Fruit fly (Drosophila melanogaster) whole organism, prepupa: ENCODE results near the gene CG12025.

Experiments used
- CG10631 ChIP-seq: fragments of 200-800 bp; sonication (Bioruptor generic); optimal IDR thresholded peaks from 2 replicates; lab custom pipeline; 2016; ENCODE audit warnings: missing biosample characterization, missing genetic modification characterization
- CG11762 ChIP-seq: fragments of 200-800 bp; sonication (Bioruptor generic); optimal IDR thresholded peaks from 3 replicates; lab custom pipeline; 2016; ENCODE audit warnings: missing biosample characterization, missing genetic modification characterization; ENCODE audit not compliant: insufficient read depth
- CG11902 ChIP-seq: fragments of 200-800 bp; sonication (Bioruptor generic); optimal IDR thresholded peaks from 3 replicates; lab custom pipeline; 2016; ENCODE audit warnings: missing biosample characterization, missing genetic modification characterization
- CG15336 ChIP-seq: fragments of 200-800 bp; sonication (Bioruptor generic); IDR thresholded peaks from 2 replicates; pipeline ENCODE4 v1.3.6; 2022; ENCODE audit warnings: missing biosample characterization, missing genetic modification characterization
- CG1621 ChIP-seq: fragments of 200-800 bp; sonication (Bioruptor generic); optimal IDR thresholded peaks from 3 replicates; lab custom pipeline; 2018; ENCODE audit warnings: missing biosample characterization, mild to moderate bottlenecking, missing genetic modification characterization
- CG16779 ChIP-seq: fragments of 200-800 bp; sonication (Bioruptor generic); optimal IDR thresholded peaks from 3 replicates; lab custom pipeline; 2017; ENCODE audit warnings: missing biosample characterization, mild to moderate bottlenecking, missing genetic modification characterization
- CG3032 ChIP-seq: fragments of 200-800 bp; optimal IDR thresholded peaks from 2 replicates; lab custom pipeline; 2019; ENCODE audit warnings: missing biosample characterization, mild to moderate bottlenecking, missing genetic modification characterization, moderate library complexity
- CG31627 ChIP-seq: fragments of 200-800 bp; sonication (Bioruptor generic); optimal IDR thresholded peaks from 3 replicates; lab custom pipeline; 2016; ENCODE audit warnings: missing biosample characterization, missing genetic modification characterization
- CG32006 ChIP-seq: fragments of 200-800 bp; sonication (Bioruptor generic); optimal IDR thresholded peaks from 3 replicates; lab custom pipeline; 2017; ENCODE audit warnings: missing biosample characterization, mild to moderate bottlenecking, missing genetic modification characterization
- CG34406 ChIP-seq: fragments of 200-800 bp; sonication (Bioruptor generic); optimal IDR thresholded peaks from 3 replicates; lab custom pipeline; 2016; ENCODE audit warnings: missing biosample characterization, missing genetic modification characterization
- CG3919 ChIP-seq: fragments of 200-800 bp; sonication (Bioruptor generic); optimal IDR thresholded peaks from 3 replicates; lab custom pipeline; 2016; ENCODE audit warnings: missing biosample characterization, missing genetic modification characterization
- CG6276 ChIP-seq: fragments of 200-800 bp; sonication (Bioruptor generic); optimal IDR thresholded peaks from 2 replicates; lab custom pipeline; 2017; ENCODE audit warnings: missing biosample characterization, mild to moderate bottlenecking, missing genetic modification characterization
- CG6808 ChIP-seq: fragments of 200-800 bp; sonication (Bioruptor generic); optimal IDR thresholded peaks from 3 replicates; lab custom pipeline; 2017; ENCODE audit warnings: missing biosample characterization, missing genetic modification characterization, mild to moderate bottlenecking, moderate library complexity, missing genetic modification reagents
- CG6854 ChIP-seq: fragments of 200-800 bp; sonication (Bioruptor generic); optimal IDR thresholded peaks from 2 replicates; lab custom pipeline; 2017; ENCODE audit warnings: missing biosample characterization, mild to moderate bottlenecking, missing genetic modification characterization
- CG7368 ChIP-seq: fragments of 200-800 bp; sonication (Bioruptor generic); optimal IDR thresholded peaks from 3 replicates; lab custom pipeline; 2016; ENCODE audit warnings: missing biosample characterization, missing genetic modification characterization
- CG8119 ChIP-seq: fragments of 200-800 bp; sonication (Bioruptor generic); IDR thresholded peaks from 3 replicates; pipeline ENCODE4 v1.3.6; 2022; ENCODE audit warnings: missing biosample characterization, missing genetic modification characterization
- CG8319 ChIP-seq: fragments of 200-800 bp; sonication (Bioruptor generic); optimal IDR thresholded peaks from 3 replicates; lab custom pipeline; 2016; ENCODE audit warnings: missing biosample characterization, missing genetic modification characterization
- CG9139 ChIP-seq: fragments of 200-800 bp; sonication (Bioruptor generic); optimal IDR thresholded peaks from 3 replicates; lab custom pipeline; 2017; ENCODE audit warnings: missing biosample characterization, mild to moderate bottlenecking, missing genetic modification characterization
- Eip75B ChIP-seq: fragments of 200-800 bp; sonication (Bioruptor generic); optimal IDR thresholded peaks from 3 replicates; lab custom pipeline; 2016; ENCODE audit warnings: missing biosample characterization, missing genetic modification characterization
- Eip78C ChIP-seq: fragments of 200-800 bp; sonication (Bioruptor generic); peaks from one replicate; lab custom pipeline; 2016; ENCODE audit warnings: missing biosample characterization, missing genetic modification characterization
- Eip93F ChIP-seq: fragments of 200-800 bp; sonication (Bioruptor generic); optimal IDR thresholded peaks from 2 replicates; lab custom pipeline; 2016; ENCODE audit warnings: missing biosample characterization, mild to moderate bottlenecking, missing genetic modification characterization
- Ets21C ChIP-seq: fragments of 200-800 bp; sonication (Bioruptor generic); optimal IDR thresholded peaks from 3 replicates; lab custom pipeline; 2016; ENCODE audit warnings: missing biosample characterization, missing genetic modification characterization
- Gug ChIP-seq: fragments of 200-800 bp; sonication (Bioruptor generic); IDR thresholded peaks from 2 replicates; pipeline ENCODE4 v1.3.6; 2022; ENCODE audit warnings: missing biosample characterization, missing genetic modification characterization
- Hr38 ChIP-seq: sonication (Bioruptor generic); optimal IDR thresholded peaks from 2 replicates; lab custom pipeline; 2016; ENCODE audit warnings: missing biosample characterization, missing genetic modification characterization
- Hr39 ChIP-seq: fragments of 200-800 bp; sonication (Bioruptor generic); optimal IDR thresholded peaks from 2 replicates; lab custom pipeline; 2016; ENCODE audit warnings: missing biosample characterization, missing genetic modification characterization
- Hr4 ChIP-seq: fragments of 200-800 bp; sonication (Bioruptor generic); optimal IDR thresholded peaks from 3 replicates; lab custom pipeline; 2016; ENCODE audit warnings: missing biosample characterization, missing genetic modification characterization
- Lpt ChIP-seq: fragments of 200-800 bp; sonication (Bioruptor generic); optimal IDR thresholded peaks from 3 replicates; lab custom pipeline; 2016; ENCODE audit warnings: missing biosample characterization, missing genetic modification characterization
- OdsH ChIP-seq: fragments of 200-800 bp; sonication (Bioruptor generic); optimal IDR thresholded peaks from 3 replicates; lab custom pipeline; 2016; ENCODE audit warnings: missing biosample characterization, missing genetic modification characterization
- Sox102F ChIP-seq: fragments of 200-800 bp; sonication (Bioruptor generic); optimal IDR thresholded peaks from 2 replicates; lab custom pipeline; 2016; ENCODE audit warnings: missing biosample characterization, mild to moderate bottlenecking, missing genetic modification characterization
- Sox14 ChIP-seq: fragments of 200-800 bp; sonication (Bioruptor generic); optimal IDR thresholded peaks from 3 replicates; lab custom pipeline; 2016; ENCODE audit warnings: missing biosample characterization, missing genetic modification characterization
- Sox15 ChIP-seq: fragments of 200-800 bp; sonication (Bioruptor generic); optimal IDR thresholded peaks from 3 replicates; lab custom pipeline; 2016; ENCODE audit warnings: missing biosample characterization, missing genetic modification characterization
- achi ChIP-seq: fragments of 200-800 bp; sonication (Bioruptor generic); optimal IDR thresholded peaks from 3 replicates; lab custom pipeline; 2016; ENCODE audit warnings: missing biosample characterization, missing genetic modification characterization
- acj6 ChIP-seq: fragments of 200-800 bp; sonication (Bioruptor generic); optimal IDR thresholded peaks from 3 replicates; lab custom pipeline; 2016; ENCODE audit warnings: missing biosample characterization, missing genetic modification characterization
- cyc ChIP-seq: fragments of 200-800 bp; sonication (Bioruptor generic); optimal IDR thresholded peaks from 3 replicates; lab custom pipeline; 2016; ENCODE audit warnings: missing biosample characterization, missing genetic modification characterization
- dac ChIP-seq: fragments of 200-800 bp; sonication (Bioruptor generic); optimal IDR thresholded peaks from 2 replicates; lab custom pipeline; 2017; ENCODE audit warnings: missing biosample characterization, mild to moderate bottlenecking, missing genetic modification characterization
- dsx ChIP-seq: fragments of 200-800 bp; optimal IDR thresholded peaks from 3 replicates; lab custom pipeline; 2019; ENCODE audit warnings: missing biosample characterization, mild to moderate bottlenecking, missing genetic modification characterization, moderate library complexity; ENCODE audit not compliant: poor library complexity, severe bottlenecking
- eg ChIP-seq: fragments of 200-800 bp; sonication (Bioruptor generic); IDR thresholded peaks from 3 replicates; pipeline ENCODE4 v1.3.6; 2022; ENCODE audit warnings: missing biosample characterization, missing genetic modification characterization
- esn ChIP-seq: fragments of 200-800 bp; sonication (Bioruptor generic); optimal IDR thresholded peaks from 2 replicates; lab custom pipeline; 2016; ENCODE audit warnings: missing biosample characterization, mild to moderate bottlenecking, missing genetic modification characterization, moderate library complexity
- fd85E ChIP-seq: fragments of 200-800 bp; sonication (Bioruptor generic); optimal IDR thresholded peaks from 3 replicates; lab custom pipeline; 2016; ENCODE audit warnings: missing biosample characterization, missing genetic modification characterization
- fkh ChIP-seq: fragments of 200-800 bp; sonication (Bioruptor generic); optimal IDR thresholded peaks from 3 replicates; lab custom pipeline; 2017; ENCODE audit warnings: missing biosample characterization, mild to moderate bottlenecking, missing genetic modification characterization, moderate library complexity
- net ChIP-seq: fragments of 200-800 bp; sonication (Bioruptor generic); optimal IDR thresholded peaks from 3 replicates; lab custom pipeline; 2016; ENCODE audit warnings: missing biosample characterization, missing genetic modification characterization
- pdm3 ChIP-seq: fragments of 200-800 bp; sonication (Bioruptor generic); optimal IDR thresholded peaks from 3 replicates; lab custom pipeline; 2016; ENCODE audit warnings: missing biosample characterization, missing genetic modification characterization
- salr ChIP-seq, 2 experiments: fragments of 200-800 bp; sonication (Bioruptor generic); optimal IDR thresholded peaks; 3 replicates each; lab custom pipeline; 2016 to 2018; ENCODE audit warnings: missing biosample characterization in 2 of 2, missing genetic modification characterization in 2 of 2, mild to moderate bottlenecking in 1 of 2
- spab ChIP-seq: fragments of 200-800 bp; sonication (Bioruptor generic); optimal IDR thresholded peaks from 2 replicates; lab custom pipeline; 2017; ENCODE audit warnings: missing biosample characterization, mild to moderate bottlenecking, missing genetic modification characterization, missing genetic modification reagents
- vri ChIP-seq: fragments of 200-800 bp; sonication (Bioruptor generic); optimal IDR thresholded peaks from 3 replicates; lab custom pipeline; 2016; ENCODE audit warnings: missing biosample characterization, mild to moderate bottlenecking, missing genetic modification characterization

CG12025 gene

dm6 chr3L:1900633-1901032, 35.4 kb downstream of the CG12025 start (continued):
- peak; percentile 75 for TF ChIP-seq Hr4 (GFP tag; lab: Kevin White, UChicago)
- no peak for TF ChIP-seq acj6 (GFP tag; lab: Kevin White, UChicago)
- no peak for TF ChIP-seq fd85E (GFP tag; lab: Kevin White, UChicago)
- peak; percentile 32 for TF ChIP-seq Eip75B (GFP tag; lab: Kevin White, UChicago)
- TF ChIP-seq pdm3 (GFP tag; lab: Kevin White, UChicago), result peak; percentile 41
- no peak for TF ChIP-seq vri (GFP tag; lab: Kevin White, UChicago)
- TF ChIP-seq CG9139 (GFP tag; lab: Kevin White, UChicago), result no peak
- TF ChIP-seq net (GFP tag; lab: Kevin White, UChicago), result peak; percentile 40
- TF ChIP-seq CG1621 (tag; lab: Kevin White, UChicago), result no peak
- no peak for TF ChIP-seq cyc (GFP tag; lab: Kevin White, UChicago)
- TF ChIP-seq CG16779 (tag; lab: Kevin White, UChicago), result no peak
- peak; percentile 83 for TF ChIP-seq Gug (GFP tag; lab: Robert Waterston, UW)
- TF ChIP-seq CG32006 (GFP tag; lab: Kevin White, UChicago), result peak; percentile 77
- peak; percentile 59 for TF ChIP-seq CG3919 (GFP tag; lab: Kevin White, UChicago)
- TF ChIP-seq Eip93F (GFP tag; lab: Kevin White, UChicago), result no peak
- peak; percentile 19 for TF ChIP-seq CG10631 (GFP tag; lab: Kevin White, UChicago)
- no peak for TF ChIP-seq spab (GFP tag; lab: Kevin White, UChicago)
- TF ChIP-seq Sox102F, result no peak
- TF ChIP-seq CG8319 (GFP tag; lab: Kevin White, UChicago), result no peak
- no peak for TF ChIP-seq Sox14 (GFP tag; lab: Kevin White, UChicago)
- no peak for TF ChIP-seq Ets21C (GFP tag; lab: Kevin White, UChicago)

dm6 chr3L:1904440-1904839, 39.2 kb downstream of the CG12025 start:
- TF ChIP-seq CG6276 (peak; percentile 5), Sox15 (GFP tag; lab: Kevin White, UChicago) (no peak), Eip78C (GFP tag; lab: Kevin White, UChicago) (peak; percentile 65), CG8119 (GFP tag; lab: Robert Waterston, UW) (0 out of 3 replicates have a peak, but pooled peaks have one; percentile 16), fd85E (GFP tag; lab: Kevin White, UChicago) (no peak), CG15336 (GFP tag; lab: Robert Waterston, UW) (peak; percentile 38; the same call in 1 of the 2 replicates), CG32006 (GFP tag; lab: Kevin White, UChicago) (peak; percentile 56), eg (GFP tag; lab: Robert Waterston, UW) (peak; percentile 38; the same call in 2 of the 3 replicates)

dm6 chr3L:1905273-1905672, 40.0 kb downstream of the CG12025 start:
- peak; percentile 6 for TF ChIP-seq CG3032 (tag; lab: Kevin White, UChicago)
- peak; percentile 91 for TF ChIP-seq Eip78C (GFP tag; lab: Kevin White, UChicago)
- peak; percentile 28 for TF ChIP-seq Sox15 (GFP tag; lab: Kevin White, UChicago)
- TF ChIP-seq fd85E (GFP tag; lab: Kevin White, UChicago), result no peak
- TF ChIP-seq Lpt (GFP tag; lab: Kevin White, UChicago), result peak; percentile 32
- peak; percentile 41 for TF ChIP-seq CG11902 (GFP tag; lab: Kevin White, UChicago)
- no peak for TF ChIP-seq cyc (GFP tag; lab: Kevin White, UChicago)
- TF ChIP-seq CG11762 (GFP tag; lab: Kevin White, UChicago), result no peak
- no peak for TF ChIP-seq fkh (GFP tag; lab: Kevin White, UChicago)
- no peak for TF ChIP-seq CG8319 (GFP tag; lab: Kevin White, UChicago)
- peak; percentile 75 for TF ChIP-seq Hr4 (GFP tag; lab: Kevin White, UChicago)
- peak; percentile 49 for TF ChIP-seq CG7368 (GFP tag; lab: Kevin White, UChicago)
- no peak for TF ChIP-seq Sox14 (GFP tag; lab: Kevin White, UChicago)
- TF ChIP-seq esn (GFP tag; lab: Kevin White, UChicago), result peak; percentile 20
- peak; percentile 16 for TF ChIP-seq CG31627 (GFP tag; lab: Kevin White, UChicago)
- TF ChIP-seq CG6808 (GFP tag; lab: Kevin White, UChicago), result peak; percentile 21
- TF ChIP-seq spab (GFP tag; lab: Kevin White, UChicago), result peak; percentile 3
- TF ChIP-seq CG3919 (GFP tag; lab: Kevin White, UChicago), result peak; percentile 56
- peak; percentile 69 for TF ChIP-seq dac
- TF ChIP-seq Gug (GFP tag; lab: Robert Waterston, UW), result no peak
- TF ChIP-seq Sox102F, result peak; percentile 11
- TF ChIP-seq CG16779 (tag; lab: Kevin White, UChicago), result no peak
- peak; percentile 41 for TF ChIP-seq achi
- peak; percentile 11 for TF ChIP-seq Hr39
- no peak for TF ChIP-seq dsx
- peak; percentile 54 for TF ChIP-seq OdsH
- TF ChIP-seq CG8119 (GFP tag; lab: Robert Waterston, UW), result peak; percentile 66; the same call in 2 of the 3 replicates
- TF ChIP-seq salr (GFP tag; optimal IDR thresholded peaks at IDR 0.05; lab: Kevin White, UChicago), result peak in 1 of 2 experiments; percentile 10
- TF ChIP-seq CG6854, result no peak
- TF ChIP-seq net (GFP tag; lab: Kevin White, UChicago), result peak; percentile 52
- no peak for TF ChIP-seq Hr38 (GFP tag; lab: Kevin White, UChicago)
- TF ChIP-seq CG34406 (GFP tag; lab: Kevin White, UChicago), result peak; percentile 43
- peak; percentile 52 for TF ChIP-seq acj6 (GFP tag; lab: Kevin White, UChicago)
